Fruit fly (Drosophila melanogaster) whole organism, prepupa: Measurements from ENCODE around the gene CG18563.

Experiments used
- CG10631 ChIP-seq: fragments of 200-800 bp; sonication (Bioruptor generic); optimal IDR thresholded peaks from 2 replicates; lab custom pipeline; 2016; ENCODE audit warnings: missing biosample characterization, missing genetic modification characterization
- CG10669 ChIP-seq: fragments of 200-800 bp; sonication (Bioruptor generic); optimal IDR thresholded peaks from 3 replicates; lab custom pipeline; 2018; ENCODE audit warnings: missing biosample characterization, mild to moderate bottlenecking, missing genetic modification characterization, moderate library complexity
- CG11762 ChIP-seq: fragments of 200-800 bp; sonication (Bioruptor generic); optimal IDR thresholded peaks from 3 replicates; lab custom pipeline; 2016; ENCODE audit warnings: missing biosample characterization, missing genetic modification characterization; ENCODE audit not compliant: insufficient read depth
- CG11902 ChIP-seq: fragments of 200-800 bp; sonication (Bioruptor generic); optimal IDR thresholded peaks from 3 replicates; lab custom pipeline; 2016; ENCODE audit warnings: missing biosample characterization, missing genetic modification characterization
- CG15336 ChIP-seq: fragments of 200-800 bp; sonication (Bioruptor generic); IDR thresholded peaks from 2 replicates; pipeline ENCODE4 v1.3.6; 2022; ENCODE audit warnings: missing biosample characterization, missing genetic modification characterization
- CG1621 ChIP-seq: fragments of 200-800 bp; sonication (Bioruptor generic); optimal IDR thresholded peaks from 3 replicates; lab custom pipeline; 2018; ENCODE audit warnings: missing biosample characterization, mild to moderate bottlenecking, missing genetic modification characterization
- CG16779 ChIP-seq: fragments of 200-800 bp; sonication (Bioruptor generic); optimal IDR thresholded peaks from 3 replicates; lab custom pipeline; 2017; ENCODE audit warnings: missing biosample characterization, mild to moderate bottlenecking, missing genetic modification characterization
- CG3032 ChIP-seq: fragments of 200-800 bp; optimal IDR thresholded peaks from 2 replicates; lab custom pipeline; 2019; ENCODE audit warnings: missing biosample characterization, mild to moderate bottlenecking, missing genetic modification characterization, moderate library complexity
- CG32006 ChIP-seq: fragments of 200-800 bp; sonication (Bioruptor generic); optimal IDR thresholded peaks from 3 replicates; lab custom pipeline; 2017; ENCODE audit warnings: missing biosample characterization, mild to moderate bottlenecking, missing genetic modification characterization
- CG3919 ChIP-seq: fragments of 200-800 bp; sonication (Bioruptor generic); optimal IDR thresholded peaks from 3 replicates; lab custom pipeline; 2016; ENCODE audit warnings: missing biosample characterization, missing genetic modification characterization
- CG4318 ChIP-seq: fragments of 200-800 bp; sonication (Bioruptor generic); optimal IDR thresholded peaks from 3 replicates; lab custom pipeline; 2017; ENCODE audit warnings: missing biosample characterization, mild to moderate bottlenecking, missing genetic modification characterization
- CG6163 ChIP-seq: fragments of 200-800 bp; sonication (Bioruptor generic); IDR thresholded peaks from 3 replicates; pipeline ENCODE4 v1.3.6; 2022; ENCODE audit warnings: missing biosample characterization, missing genetic modification characterization
- CG6792 ChIP-seq: fragments of 200-800 bp; sonication (Bioruptor generic); optimal IDR thresholded peaks from 3 replicates; lab custom pipeline; 2016; ENCODE audit warnings: missing biosample characterization, missing genetic modification characterization
- CG6808 ChIP-seq: fragments of 200-800 bp; sonication (Bioruptor generic); optimal IDR thresholded peaks from 3 replicates; lab custom pipeline; 2017; ENCODE audit warnings: missing biosample characterization, missing genetic modification characterization, mild to moderate bottlenecking, moderate library complexity, missing genetic modification reagents
- CG6854 ChIP-seq: fragments of 200-800 bp; sonication (Bioruptor generic); optimal IDR thresholded peaks from 2 replicates; lab custom pipeline; 2017; ENCODE audit warnings: missing biosample characterization, mild to moderate bottlenecking, missing genetic modification characterization
- CG7368 ChIP-seq: fragments of 200-800 bp; sonication (Bioruptor generic); optimal IDR thresholded peaks from 3 replicates; lab custom pipeline; 2016; ENCODE audit warnings: missing biosample characterization, missing genetic modification characterization
- CG8119 ChIP-seq: fragments of 200-800 bp; sonication (Bioruptor generic); IDR thresholded peaks from 3 replicates; pipeline ENCODE4 v1.3.6; 2022; ENCODE audit warnings: missing biosample characterization, missing genetic modification characterization
- CG8319 ChIP-seq: fragments of 200-800 bp; sonication (Bioruptor generic); optimal IDR thresholded peaks from 3 replicates; lab custom pipeline; 2016; ENCODE audit warnings: missing biosample characterization, missing genetic modification characterization
- CG8632 ChIP-seq: fragments of 200-800 bp; sonication (Bioruptor generic); optimal IDR thresholded peaks from 3 replicates; lab custom pipeline; 2016; ENCODE audit warnings: missing biosample characterization, missing genetic modification characterization
- CG9139 ChIP-seq: fragments of 200-800 bp; sonication (Bioruptor generic); optimal IDR thresholded peaks from 3 replicates; lab custom pipeline; 2017; ENCODE audit warnings: missing biosample characterization, mild to moderate bottlenecking, missing genetic modification characterization
- Eip75B ChIP-seq: fragments of 200-800 bp; sonication (Bioruptor generic); optimal IDR thresholded peaks from 3 replicates; lab custom pipeline; 2016; ENCODE audit warnings: missing biosample characterization, missing genetic modification characterization
- Eip78C ChIP-seq: fragments of 200-800 bp; sonication (Bioruptor generic); peaks from one replicate; lab custom pipeline; 2016; ENCODE audit warnings: missing biosample characterization, missing genetic modification characterization
- Ets96B ChIP-seq: fragments of 200-800 bp; optimal IDR thresholded peaks from 2 replicates; lab custom pipeline; 2019; ENCODE audit warnings: missing biosample characterization, mild to moderate bottlenecking, missing genetic modification characterization, moderate library complexity
- Gug ChIP-seq: fragments of 200-800 bp; sonication (Bioruptor generic); IDR thresholded peaks from 2 replicates; pipeline ENCODE4 v1.3.6; 2022; ENCODE audit warnings: missing biosample characterization, missing genetic modification characterization
- Hr38 ChIP-seq: sonication (Bioruptor generic); optimal IDR thresholded peaks from 2 replicates; lab custom pipeline; 2016; ENCODE audit warnings: missing biosample characterization, missing genetic modification characterization
- Hr39 ChIP-seq: fragments of 200-800 bp; sonication (Bioruptor generic); optimal IDR thresholded peaks from 2 replicates; lab custom pipeline; 2016; ENCODE audit warnings: missing biosample characterization, missing genetic modification characterization
- Hr4 ChIP-seq: fragments of 200-800 bp; sonication (Bioruptor generic); optimal IDR thresholded peaks from 3 replicates; lab custom pipeline; 2016; ENCODE audit warnings: missing biosample characterization, missing genetic modification characterization
- Lpt ChIP-seq: fragments of 200-800 bp; sonication (Bioruptor generic); optimal IDR thresholded peaks from 3 replicates; lab custom pipeline; 2016; ENCODE audit warnings: missing biosample characterization, missing genetic modification characterization
- Met ChIP-seq: fragments of 200-800 bp; sonication (Bioruptor generic); optimal IDR thresholded peaks from 3 replicates; lab custom pipeline; 2016; ENCODE audit warnings: missing biosample characterization, missing genetic modification characterization
- Smox ChIP-seq: fragments of 200-800 bp; sonication (Bioruptor generic); optimal IDR thresholded peaks from 3 replicates; lab custom pipeline; 2016; ENCODE audit warnings: missing biosample characterization, missing genetic modification characterization
- Sox102F ChIP-seq: fragments of 200-800 bp; sonication (Bioruptor generic); optimal IDR thresholded peaks from 2 replicates; lab custom pipeline; 2016; ENCODE audit warnings: missing biosample characterization, mild to moderate bottlenecking, missing genetic modification characterization
- achi ChIP-seq: fragments of 200-800 bp; sonication (Bioruptor generic); optimal IDR thresholded peaks from 3 replicates; lab custom pipeline; 2016; ENCODE audit warnings: missing biosample characterization, missing genetic modification characterization
- dac ChIP-seq: fragments of 200-800 bp; sonication (Bioruptor generic); optimal IDR thresholded peaks from 2 replicates; lab custom pipeline; 2017; ENCODE audit warnings: missing biosample characterization, mild to moderate bottlenecking, missing genetic modification characterization
- dsx ChIP-seq: fragments of 200-800 bp; optimal IDR thresholded peaks from 3 replicates; lab custom pipeline; 2019; ENCODE audit warnings: missing biosample characterization, mild to moderate bottlenecking, missing genetic modification characterization, moderate library complexity; ENCODE audit not compliant: poor library complexity, severe bottlenecking
- eg ChIP-seq: fragments of 200-800 bp; sonication (Bioruptor generic); IDR thresholded peaks from 3 replicates; pipeline ENCODE4 v1.3.6; 2022; ENCODE audit warnings: missing biosample characterization, missing genetic modification characterization
- esn ChIP-seq: fragments of 200-800 bp; sonication (Bioruptor generic); optimal IDR thresholded peaks from 2 replicates; lab custom pipeline; 2016; ENCODE audit warnings: missing biosample characterization, mild to moderate bottlenecking, missing genetic modification characterization, moderate library complexity
- fd85E ChIP-seq: fragments of 200-800 bp; sonication (Bioruptor generic); optimal IDR thresholded peaks from 3 replicates; lab custom pipeline; 2016; ENCODE audit warnings: missing biosample characterization, missing genetic modification characterization
- fkh ChIP-seq: fragments of 200-800 bp; sonication (Bioruptor generic); optimal IDR thresholded peaks from 3 replicates; lab custom pipeline; 2017; ENCODE audit warnings: missing biosample characterization, mild to moderate bottlenecking, missing genetic modification characterization, moderate library complexity
- lz ChIP-seq: fragments of 200-800 bp; sonication (Bioruptor generic); optimal IDR thresholded peaks from 3 replicates; lab custom pipeline; 2016; ENCODE audit warnings: missing biosample characterization, missing genetic modification characterization
- net ChIP-seq: fragments of 200-800 bp; sonication (Bioruptor generic); optimal IDR thresholded peaks from 3 replicates; lab custom pipeline; 2016; ENCODE audit warnings: missing biosample characterization, missing genetic modification characterization
- pdm3 ChIP-seq: fragments of 200-800 bp; sonication (Bioruptor generic); optimal IDR thresholded peaks from 3 replicates; lab custom pipeline; 2016; ENCODE audit warnings: missing biosample characterization, missing genetic modification characterization
- salr ChIP-seq, 2 experiments: fragments of 200-800 bp; sonication (Bioruptor generic); optimal IDR thresholded peaks; 3 replicates each; lab custom pipeline; 2016 to 2018; ENCODE audit warnings: missing biosample characterization in 2 of 2, missing genetic modification characterization in 2 of 2, mild to moderate bottlenecking in 1 of 2
- spab ChIP-seq: fragments of 200-800 bp; sonication (Bioruptor generic); optimal IDR thresholded peaks from 2 replicates; lab custom pipeline; 2017; ENCODE audit warnings: missing biosample characterization, mild to moderate bottlenecking, missing genetic modification characterization, missing genetic modification reagents
- ss ChIP-seq, 2 experiments: fragments of 200-800 bp; sonication (Bioruptor generic); optimal IDR thresholded peaks; 2 replicates in 1 of 2; 3 replicates in 1 of 2; lab custom pipeline; 2017 to 2018; ENCODE audit warnings: mild to moderate bottlenecking in 2 of 2, missing biosample characterization in 2 of 2, missing genetic modification characterization in 2 of 2, moderate library complexity in 1 of 2
- svp ChIP-seq: fragments of 200-800 bp; sonication (Bioruptor generic); peaks from one replicate; lab custom pipeline; 2016; ENCODE audit warnings: missing biosample characterization, missing genetic modification characterization
- topi ChIP-seq: fragments of 200-800 bp; sonication (Bioruptor generic); optimal IDR thresholded peaks from 3 replicates; lab custom pipeline; 2016; ENCODE audit warnings: missing biosample characterization, missing genetic modification characterization
- vri ChIP-seq: fragments of 200-800 bp; sonication (Bioruptor generic); optimal IDR thresholded peaks from 3 replicates; lab custom pipeline; 2016; ENCODE audit warnings: missing biosample characterization, mild to moderate bottlenecking, missing genetic modification characterization

Gene CG18563

dm6 chr2L:17466950-17467349 lies 9.1 kb upstream of the CG18563 start (continued):
- TF ChIP-seq CG11902 (GFP tag; lab: Kevin White, UChicago) (no peak), Eip78C (GFP tag; lab: Kevin White, UChicago) (peak; percentile 84), salr (GFP tag; optimal IDR thresholded peaks at IDR 0.05; lab: Kevin White, UChicago) (no peak), lz (peak; percentile 7), CG6792 (GFP tag; lab: Kevin White, UChicago) (peak; percentile 30), CG8632 (GFP tag; lab: Kevin White, UChicago) (peak; percentile 24), dsx (no peak), Ets96B (peak; percentile 6), dac (GFP tag; lab: Kevin White, UChicago) (no peak), Lpt (GFP tag; lab: Kevin White, UChicago) (peak; percentile 63), Gug (peak; percentile 39), esn (GFP tag; lab: Kevin White, UChicago) (peak; percentile 26), CG8319 (GFP tag; lab: Kevin White, UChicago) (no peak), CG11762 (no peak), Hr4 (GFP tag; lab: Kevin White, UChicago) (peak; percentile 58), CG3032 (tag; lab: Kevin White, UChicago) (no peak), CG16779 (tag; lab: Kevin White, UChicago) (no peak), Smox (GFP tag; lab: Kevin White, UChicago) (no peak), CG10669 (GFP tag; lab: Kevin White, UChicago) (peak; percentile 12), CG6163 (GFP tag; lab: Robert Waterston, UW) (peak; percentile 42; the same call in 1 of the 3 replicates), vri (GFP tag; lab: Kevin White, UChicago) (no peak), achi (peak; percentile 34), CG6854 (no peak), CG9139 (no peak), fd85E (GFP tag; lab: Kevin White, UChicago) (no peak), spab (GFP tag; lab: Kevin White, UChicago) (no peak), Hr38 (GFP tag; lab: Kevin White, UChicago) (no peak)
- TF ChIP-seq, all 60 proteins: peak for 25

dm6 chr2L:17465915-17466677 lies 8.3 kb upstream of the CG18563 start:
- TF ChIP-seq Eip75B (GFP tag; lab: Kevin White, UChicago) (peak; percentile 79), CG8632 (GFP tag; lab: Kevin White, UChicago) (peak; percentile 69), achi (peak; percentile 84), CG11902 (GFP tag; lab: Kevin White, UChicago) (peak; percentile 45), dsx (peak; percentile 71), Ets96B (peak; percentile 84), spab (GFP tag; lab: Kevin White, UChicago) (peak; percentile 64), fkh (no peak), net (GFP tag; lab: Kevin White, UChicago) (peak; percentile 91), CG3919 (GFP tag; lab: Kevin White, UChicago) (peak; percentile 84), CG6808 (peak; percentile 68), CG6854 (no peak), CG32006 (peak; percentile 85), CG7368 (GFP tag; lab: Kevin White, UChicago) (peak; percentile 57), Lpt (GFP tag; lab: Kevin White, UChicago) (peak; percentile 82), CG1621 (tag; lab: Kevin White, UChicago) (peak; percentile 78), CG11762 (peak; percentile 59), Hr39 (GFP tag; lab: Kevin White, UChicago) (peak; percentile 53), CG10669 (GFP tag; lab: Kevin White, UChicago) (peak; percentile 74), Met (peak; percentile 57), Sox102F (GFP tag; lab: Kevin White, UChicago) (peak; percentile 52), CG8119 (GFP tag; lab: Robert Waterston, UW) (peak; percentile 88), pdm3 (GFP tag; lab: Kevin White, UChicago) (peak; percentile 81), salr (GFP tag; optimal IDR thresholded peaks at IDR 0.05; lab: Kevin White, UChicago) (peak; percentile 47 to 75), Smox (GFP tag; lab: Kevin White, UChicago) (no peak), CG15336 (peak; percentile 91), eg (GFP tag; lab: Robert Waterston, UW) (peak; percentile 89), svp (GFP tag; lab: Kevin White, UChicago) (no peak), CG10631 (GFP tag; lab: Kevin White, UChicago) (peak; percentile 88), topi (GFP tag; lab: Kevin White, UChicago) (peak; percentile 50), Gug (peak; percentile 82), CG8319 (GFP tag; lab: Kevin White, UChicago) (peak; percentile 50), ss (GFP tag; optimal IDR thresholded peaks at IDR 0.05; lab: Kevin White, UChicago) (no peak), CG4318 (GFP tag; lab: Kevin White, UChicago) (peak; percentile 80)
